Worm (Caenorhabditis elegans): Measurements from ENCODE around the gene rer-1.

- TF ChIP-seq nhr-76 (tag; optimal IDR thresholded peaks at IDR 0.05) = no peak
- TF ChIP-seq nhr-12 (tag; optimal IDR thresholded peaks at IDR 0.05) = no peak
- no peak for TF ChIP-seq mep-1 (tag; optimal IDR thresholded peaks at IDR 0.05)
- no peak for TF ChIP-seq nhr-28 (tag; optimal IDR thresholded peaks at IDR 0.05)
- no peak for TF ChIP-seq ztf-11 (tag; optimal IDR thresholded peaks at IDR 0.05)
- no peak for TF ChIP-seq sptf-1 (tag; optimal IDR thresholded peaks at IDR 0.05)
Measured at ce11 chrII:8812346-8812745, 1.2 kb downstream of the rer-1 start.

Data from whole organism, mixed stage, embryonic.